Worm (Caenorhabditis elegans): ENCODE measurements around the gene cmtr-1.

Gene cmtr-1

DNA sequence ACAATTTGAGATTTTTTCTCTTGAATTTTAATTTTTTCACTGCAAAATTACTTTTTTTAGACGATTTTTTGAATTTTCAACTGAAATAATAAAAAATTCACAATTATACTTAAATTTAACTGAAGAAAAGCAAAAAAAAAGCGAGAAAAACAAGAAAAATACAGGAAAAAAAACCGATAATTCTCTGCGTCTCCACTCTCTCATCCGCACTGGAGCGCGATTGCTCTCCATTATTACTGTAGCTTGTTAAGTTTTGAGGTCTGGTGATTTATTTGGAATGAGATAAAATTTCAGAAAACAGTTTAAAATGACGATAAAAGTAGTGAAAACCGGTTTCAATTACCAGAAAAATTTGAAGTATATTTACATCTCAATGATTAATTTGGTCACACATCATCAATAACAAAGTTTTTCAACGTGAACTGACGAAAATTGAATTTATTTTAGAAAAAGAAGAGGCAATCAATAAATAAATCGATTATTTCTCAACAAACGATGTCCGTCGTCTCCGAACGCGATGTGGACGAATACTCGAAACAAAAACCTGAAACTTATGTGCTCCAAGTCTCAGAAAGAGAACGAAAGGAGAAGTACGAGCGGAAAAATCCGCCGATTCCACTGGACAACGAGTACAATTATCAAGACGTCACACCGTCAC lies 51.0 kb downstream of the cmtr-1 start, which contains the start of gene Y53F4B.19:
Y53F4B.19 (plus strand) TSS at position 157 of the 658 bp plus-strand sequence.
- no peak for TF ChIP-seq efl-1 (optimal IDR thresholded peaks at IDR 0.05)
- TF ChIP-seq efl-1 (GFP tag; optimal IDR thresholded peaks at IDR 0.05 in 1 of 2): peak in 1 of 2 experiments; percentile 38
- no peak for TF ChIP-seq nhr-11 (tag; optimal IDR thresholded peaks at IDR 0.05)
- TF ChIP-seq fkh-8 (tag; optimal IDR thresholded peaks at IDR 0.05): no peak
- no peak for TF ChIP-seq nhr-20 (tag; optimal IDR thresholded peaks at IDR 0.05)
- TF ChIP-seq isw-1 (GFP tag; IDR thresholded peaks at IDR 0.05): no peak
- TF ChIP-seq skn-1 (tag; optimal IDR thresholded peaks at IDR 0.05): no peak
- TF ChIP-seq lsy-2 (tag; optimal IDR thresholded peaks at IDR 0.05): peak in 1 of 2 experiments; percentile 71
- no peak for TF ChIP-seq aly-2 (tag; optimal IDR thresholded peaks at IDR 0.05)
- TF ChIP-seq lin-35 (GFP tag; optimal IDR thresholded peaks at IDR 0.05): peak in 1 of 2 experiments; percentile 31
- TF ChIP-seq lin-15B (tag; optimal IDR thresholded peaks at IDR 0.05): no peak

DNA sequence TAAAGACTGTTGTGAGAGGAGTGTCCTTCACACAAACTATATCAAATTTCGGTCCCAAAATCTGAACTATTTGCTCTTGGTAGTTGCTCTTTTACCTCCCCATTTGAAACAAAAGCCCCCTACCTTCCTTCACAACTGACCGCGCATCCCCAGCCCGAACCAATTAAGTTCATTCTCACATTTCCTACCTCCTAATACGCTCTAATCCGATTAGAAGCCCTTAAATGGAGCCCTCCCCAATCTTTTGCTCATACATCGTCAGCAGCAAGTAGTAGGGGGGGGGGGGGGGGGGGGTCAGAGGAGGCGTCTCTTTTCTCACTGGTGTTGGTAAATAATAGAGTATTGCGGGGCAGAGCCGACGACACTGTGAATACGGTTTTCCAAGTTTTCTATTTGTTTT lies 54.6 kb downstream of the cmtr-1 start:
- TF ChIP-seq mab-9 (GFP tag; IDR thresholded peaks at IDR 0.05) (no peak), grh-1 (GFP tag; IDR thresholded peaks at IDR 0.05) (no peak), nhr-90 (tag; optimal IDR thresholded peaks at IDR 0.05; ENCODE audit: poor library complexity) (no peak), unc-30 (tag; optimal IDR thresholded peaks at IDR 0.05) (no peak), ceh-88 (GFP tag; IDR thresholded peaks at IDR 0.05) (no peak), nhr-76 (tag; optimal IDR thresholded peaks at IDR 0.05) (no peak), F16B12.6 (tag; optimal IDR thresholded peaks at IDR 0.05) (no peak), fkh-8 (tag; optimal IDR thresholded peaks at IDR 0.05) (no peak)

DNA sequence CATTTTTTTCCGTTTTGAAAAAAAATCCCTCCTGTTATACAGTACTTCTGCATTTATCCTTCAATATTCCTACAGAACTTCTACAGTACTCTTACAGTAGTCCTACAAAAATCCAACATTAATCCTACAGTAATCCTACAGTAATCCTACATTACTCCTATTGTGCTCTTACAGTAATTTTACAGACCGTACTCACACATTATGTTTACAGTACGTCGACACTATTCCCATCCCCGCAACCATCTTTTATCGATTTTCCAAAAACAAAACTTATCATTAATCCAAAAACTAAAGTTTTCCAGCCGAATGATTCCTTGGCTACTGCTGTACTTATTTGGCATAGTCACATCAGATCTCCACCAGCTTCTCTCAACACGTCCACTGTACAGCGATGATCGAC lies 58.3 kb downstream of the cmtr-1 start, which contains the start of gene Y53F4B.20:
Y53F4B.20 (plus strand) TSS at position 301 of the 400 bp plus-strand sequence.
- TF ChIP-seq nhr-71 (tag; optimal IDR thresholded peaks at IDR 0.05) (no peak), nhr-85 (tag) (peak; percentile 9)

Data from whole organism, L1 larva.